Fruit fly (Drosophila melanogaster) S2 (cell line): ENCODE data around the gene glob3.

Experiments used
- CG8478 ChIP-seq: fragments of >200 bp; optimal IDR thresholded peaks from 2 replicates; lab custom pipeline; 2018
- CTCF ChIP-seq, 2 experiments: fragments of >200 bp; optimal IDR thresholded peaks; 2 replicates each; lab custom pipeline; 2018

The glob3 gene

DNA sequence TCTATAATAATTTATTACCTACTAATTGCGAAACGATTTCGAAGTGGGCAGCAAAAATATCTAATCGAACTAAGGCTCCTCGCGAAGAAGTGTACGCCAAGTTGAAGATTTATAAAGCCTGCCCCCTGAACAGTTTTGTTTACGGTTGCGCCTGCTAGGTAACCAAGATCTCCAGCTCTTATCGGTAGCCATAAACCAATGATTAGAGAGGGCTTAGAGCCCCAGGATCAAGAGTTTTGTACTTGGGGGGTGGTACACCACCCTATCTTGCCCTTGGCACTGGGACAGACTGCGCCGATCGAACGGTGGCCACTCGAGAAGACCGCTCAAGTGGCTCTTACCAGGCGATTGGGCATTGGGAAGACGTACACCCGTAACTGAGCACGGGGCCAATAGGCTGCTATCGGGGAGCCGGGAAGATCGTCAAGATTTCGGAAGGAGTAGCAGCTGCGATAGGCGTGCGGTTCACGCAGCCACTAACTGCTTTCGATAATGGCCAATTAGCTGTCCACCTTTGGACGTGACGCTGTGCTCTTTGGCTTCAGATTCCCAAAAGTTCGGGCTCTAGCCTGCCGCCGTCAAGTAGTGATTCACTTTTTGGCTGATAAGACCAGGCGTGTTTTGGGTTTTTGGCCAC is 2.6 kb downstream of the glob3 start:
- TF ChIP-seq CTCF (optimal IDR thresholded peaks at IDR 0.05; lab: Kevin White, UChicago), result no peak
- no peak for TF ChIP-seq CG8478 (lab: Kevin White, UChicago)

DNA sequence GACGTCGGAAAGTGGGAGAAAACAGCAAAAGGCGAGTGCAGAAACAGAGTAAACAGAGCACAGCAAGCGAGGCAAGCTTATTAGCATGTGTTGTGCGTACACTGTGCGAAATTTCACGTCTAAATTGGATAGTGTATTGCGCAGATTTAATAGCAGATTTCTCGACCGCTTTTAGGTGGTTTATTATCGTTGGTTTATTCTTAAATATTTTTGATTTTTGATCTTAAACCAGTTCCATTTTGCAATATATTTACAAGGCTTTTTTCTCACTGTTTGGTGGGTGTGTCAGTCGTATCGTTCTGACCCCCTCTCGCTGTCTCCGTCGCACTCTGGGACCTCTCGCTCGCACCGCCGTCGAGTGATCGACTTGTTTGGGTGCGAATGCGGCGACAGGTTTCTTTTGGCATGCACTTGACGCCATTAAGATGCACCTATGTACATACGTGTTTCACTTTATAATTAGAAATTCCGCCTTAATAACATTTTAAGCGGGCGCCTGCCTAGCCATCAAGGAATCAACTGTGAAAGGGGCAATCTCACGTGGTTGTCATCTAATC is 4.2 kb downstream of the glob3 start:
- no peak for TF ChIP-seq CG8478 (lab: Kevin White, UChicago)
- TF ChIP-seq CTCF (optimal IDR thresholded peaks at IDR 0.05; lab: Kevin White, UChicago), result no peak

DNA sequence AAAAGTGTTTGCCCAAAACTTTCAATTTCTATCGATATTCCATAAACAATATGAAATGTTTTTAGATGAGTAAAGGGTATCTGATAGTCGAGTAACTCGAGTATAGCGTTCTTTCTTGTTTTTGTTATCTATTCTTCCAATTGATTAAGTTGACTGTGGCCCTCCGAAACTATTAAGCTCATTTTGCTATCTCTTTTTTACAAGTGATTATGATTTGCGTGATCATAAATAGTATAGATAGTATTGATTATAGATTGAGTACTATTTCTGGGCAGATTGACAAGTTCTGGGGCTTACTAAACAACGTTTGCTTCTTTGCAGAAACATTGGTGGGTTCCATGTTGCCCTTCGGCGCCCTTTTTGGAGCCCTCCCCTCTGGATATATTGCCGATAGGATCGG is 6.7 kb downstream of the glob3 start:
- TF ChIP-seq CTCF (optimal IDR thresholded peaks at IDR 0.05; lab: Kevin White, UChicago) (no peak), CG8478 (lab: Kevin White, UChicago) (no peak)

DNA sequence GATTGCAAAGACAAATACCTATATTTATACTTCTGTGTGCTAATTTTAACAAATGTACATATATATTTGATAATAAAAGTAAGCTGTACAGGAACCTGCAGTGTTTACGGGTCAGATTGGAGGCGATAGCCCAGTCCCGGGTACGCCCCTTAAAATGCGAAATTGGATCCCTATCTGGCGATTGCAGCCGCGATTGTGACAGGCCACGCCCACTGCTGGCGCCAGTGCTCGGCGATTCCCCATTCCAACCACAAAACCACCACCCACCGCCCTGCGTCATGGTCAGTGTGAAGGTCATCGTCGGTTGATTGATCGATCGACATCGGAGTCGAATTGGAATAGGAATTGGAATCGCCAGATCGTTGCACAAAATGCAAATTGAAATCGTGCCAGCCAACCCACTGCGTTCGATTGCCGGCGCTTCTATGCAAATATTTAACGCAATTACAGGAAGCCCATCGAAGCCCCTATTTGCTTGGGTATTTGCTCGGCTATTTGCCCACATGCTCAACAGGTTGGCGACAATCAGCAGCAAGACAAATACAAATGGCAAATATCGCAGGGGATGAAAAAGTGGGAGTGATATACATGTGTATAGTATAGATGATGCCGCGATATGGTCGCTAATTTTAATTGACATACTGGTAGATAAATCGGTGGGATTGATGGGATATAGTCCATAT is 9.0 kb downstream of the glob3 start:
- TF ChIP-seq CTCF (optimal IDR thresholded peaks at IDR 0.05; lab: Kevin White, UChicago) (no peak), CG8478 (lab: Kevin White, UChicago) (no peak)

dm6 chr3R:5840870-5841269 is 11.0 kb downstream of the glob3 start, which contains the start of gene CG1213:
Gene CG1213, plus strand, starts transcription at chr3R:5841170.
- TF ChIP-seq CTCF (optimal IDR thresholded peaks at IDR 0.05; lab: Kevin White, UChicago) (no peak), CG8478 (lab: Kevin White, UChicago) (no peak)

DNA sequence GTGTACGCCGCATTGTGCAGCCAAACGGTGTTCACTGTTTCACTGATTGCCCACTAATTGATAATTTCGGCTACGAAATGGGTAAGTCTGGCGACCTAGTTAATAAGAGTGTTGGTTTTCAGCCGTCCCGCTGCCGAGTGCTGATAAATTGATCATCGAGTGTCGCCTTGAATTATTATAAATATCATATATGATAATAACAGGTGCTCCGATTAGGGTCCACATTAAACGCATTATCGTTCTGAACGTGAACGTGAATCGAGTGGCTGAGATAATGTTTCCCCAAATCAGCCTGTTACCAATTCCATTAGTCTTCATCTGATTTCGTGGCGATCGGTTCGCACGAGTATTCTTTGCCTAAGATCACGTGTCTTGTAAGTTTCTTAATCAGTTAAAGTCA is 11.4 kb downstream of the glob3 start:
- TF ChIP-seq CG8478 (lab: Kevin White, UChicago) (no peak), CTCF (optimal IDR thresholded peaks at IDR 0.05; lab: Kevin White, UChicago) (no peak)

- no peak for TF ChIP-seq CTCF (optimal IDR thresholded peaks at IDR 0.05; lab: Kevin White, UChicago)
- TF ChIP-seq CG8478 (lab: Kevin White, UChicago), result no peak
Observed at dm6 chr3R:5843516-5843915, 13.7 kb downstream of the glob3 start.

- TF ChIP-seq CG8478 (lab: Kevin White, UChicago) (no peak), CTCF (optimal IDR thresholded peaks at IDR 0.05; lab: Kevin White, UChicago) (no peak)
Observed at dm6 chr3R:5846570-5847270, 16.9 kb downstream of the glob3 start, which contains the start of gene CG14676. Gene CG14676, plus strand, starts transcription at chr3R:5847220.

DNA sequence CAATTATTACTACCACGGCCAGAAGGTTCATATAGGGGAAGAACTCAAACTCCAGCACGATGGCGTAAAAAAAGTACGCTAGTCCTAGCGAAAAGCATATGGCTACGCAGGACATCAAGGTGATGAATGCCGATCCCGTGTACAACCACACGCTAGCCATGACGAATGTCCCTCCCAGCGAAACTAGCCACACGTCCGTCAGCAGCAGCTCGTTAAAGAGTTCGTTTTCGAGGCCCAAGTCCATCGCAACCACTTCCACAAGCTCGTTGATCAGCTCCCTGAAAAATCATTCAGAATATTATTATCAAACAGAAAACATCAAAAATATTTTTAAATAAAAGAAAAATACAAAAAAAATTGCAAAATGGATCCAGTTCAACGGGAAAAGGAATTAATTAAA is 23.2 kb downstream of the glob3 start, which contains the start of gene CG34287:
Gene CG34287 (plus strand): TSS at position 301 of the 400 bp plus-strand sequence.
- TF ChIP-seq CTCF (optimal IDR thresholded peaks at IDR 0.05; lab: Kevin White, UChicago), result no peak
- TF ChIP-seq CG8478 (lab: Kevin White, UChicago), result no peak

- TF ChIP-seq CTCF (optimal IDR thresholded peaks at IDR 0.05; lab: Kevin White, UChicago) (peak in 1 of 2 experiments; percentile 47), CG8478 (lab: Kevin White, UChicago) (no peak)
Observed at dm6 chr3R:5856215-5856614, 26.4 kb downstream of the glob3 start, which contains the start of the genes disp and ECSIT. Gene disp, minus strand, starts transcription at chr3R:5856311. Gene ECSIT, plus strand, starts transcription at chr3R:5856585.

DNA sequence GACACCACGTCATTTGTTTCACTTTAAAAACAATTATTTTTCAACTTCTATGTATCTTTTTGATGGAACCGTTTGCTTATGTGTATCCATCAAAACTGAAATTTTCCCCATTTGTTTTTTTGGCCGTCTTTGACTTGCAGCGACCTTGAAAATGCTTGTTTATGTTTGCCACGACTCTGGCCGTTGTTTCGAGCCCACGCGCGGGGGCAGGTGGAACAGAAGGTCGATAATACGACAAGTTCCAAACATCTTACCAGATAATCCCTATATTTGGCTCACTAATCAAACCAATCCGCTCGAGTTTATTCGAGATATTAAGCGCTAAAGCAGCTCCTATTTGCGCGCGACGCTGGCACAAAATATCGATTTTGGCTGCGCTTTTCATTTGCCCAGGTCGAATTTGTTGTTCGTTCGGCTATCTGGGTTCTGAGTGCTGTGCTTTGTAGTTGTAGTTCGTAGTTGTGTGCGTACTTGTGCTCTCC is 30.9 kb downstream of the glob3 start:
- no peak for TF ChIP-seq CTCF (optimal IDR thresholded peaks at IDR 0.05; lab: Kevin White, UChicago)
- no peak for TF ChIP-seq CG8478 (lab: Kevin White, UChicago)

DNA sequence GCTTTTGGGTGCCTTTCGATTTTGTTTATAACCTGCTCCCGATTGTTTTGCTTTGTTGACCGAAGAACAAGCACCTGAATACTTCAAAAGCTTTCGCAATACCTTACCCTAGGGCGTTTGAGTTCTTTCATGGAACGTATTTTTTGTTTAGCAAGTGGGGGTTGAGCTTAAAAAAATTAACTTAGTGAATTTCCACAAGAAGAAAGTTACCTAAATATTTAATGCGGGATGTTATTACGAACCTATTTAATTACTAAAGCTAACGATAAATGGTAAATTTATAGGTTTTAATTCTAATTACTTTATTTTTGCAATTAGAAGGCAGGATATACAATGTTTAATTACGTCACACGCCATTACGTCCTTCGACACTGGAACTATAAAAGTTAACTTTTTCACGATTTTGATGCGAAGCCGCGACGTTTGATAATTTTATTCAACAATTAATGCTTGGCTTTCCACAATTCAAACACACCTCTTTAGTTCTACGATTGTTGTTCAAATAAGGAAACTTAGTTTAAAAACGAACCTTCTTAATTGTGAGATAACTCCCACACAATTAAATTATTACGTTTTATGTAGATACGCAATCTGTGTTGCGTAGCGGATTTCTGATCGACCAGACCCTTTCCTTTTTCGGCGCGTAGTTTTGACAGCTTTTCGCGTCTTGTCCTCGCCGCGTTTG is 31.5 kb downstream of the glob3 start:
- no peak for TF ChIP-seq CG8478 (lab: Kevin White, UChicago)
- TF ChIP-seq CTCF (optimal IDR thresholded peaks at IDR 0.05; lab: Kevin White, UChicago), result no peak

DNA sequence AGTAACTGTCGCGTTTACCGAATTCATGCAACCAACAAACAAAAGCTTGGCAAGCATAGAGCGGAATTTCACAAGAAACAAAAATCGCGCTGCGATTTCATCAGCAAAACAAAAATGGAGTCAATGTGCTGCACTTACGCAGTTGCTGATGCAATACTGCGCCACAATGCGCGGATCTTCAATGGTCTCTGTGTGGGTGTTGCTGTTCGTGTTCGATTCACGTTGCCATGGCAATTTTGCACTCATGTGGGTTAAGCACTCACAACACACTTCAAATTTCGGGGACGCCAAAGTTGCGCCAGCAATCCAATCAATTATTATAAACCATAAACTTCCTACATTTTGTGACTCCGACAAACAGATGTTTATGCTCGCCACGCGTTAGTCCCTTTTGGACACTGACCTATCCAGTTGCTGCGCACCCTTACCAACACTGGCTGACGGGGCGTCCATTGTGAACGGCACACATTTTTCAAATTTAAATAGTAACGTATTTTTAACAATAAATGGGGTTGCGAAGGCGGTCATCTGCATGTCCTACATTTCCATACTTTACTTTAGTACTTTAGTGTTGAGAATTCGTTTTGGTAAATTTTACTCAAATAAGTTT is 32.3 kb downstream of the glob3 start, which contains the start of gene CG2017:
Gene CG2017 (minus strand): TSS at position 374 of the 610 bp plus-strand sequence.
- TF ChIP-seq CTCF (optimal IDR thresholded peaks at IDR 0.05; lab: Kevin White, UChicago) (peak; percentile 3), CG8478 (lab: Kevin White, UChicago) (no peak)
